Worm (Caenorhabditis elegans) whole organism, late embryonic: ENCODE results near the gene tsfm-1.

Experiments used
- Y22D7AL.16 ChIP-seq: sonication (generic microtip); optimal IDR thresholded peaks from 2 replicates; lab custom pipeline; 2016; ENCODE audit warnings: missing genetic modification characterization, missing compliant biosample characterization
- ama-1 ChIP-seq: fragments of 150-350 bp; optimal IDR thresholded peaks from 2 replicates; lab custom pipeline; 2014
- ceh-6 ChIP-seq: fragments of 200-800 bp; sonication (Bioruptor generic); optimal IDR thresholded peaks from 2 replicates; lab custom pipeline; 2018; ENCODE audit warnings: mild to moderate bottlenecking, missing genetic modification characterization, missing compliant biosample characterization
- dmd-4 ChIP-seq: sonication (generic microtip); optimal IDR thresholded peaks from 2 replicates; lab custom pipeline; 2016; ENCODE audit warnings: borderline replicate concordance, missing genetic modification characterization, missing compliant biosample characterization
- ets-4 ChIP-seq: sonication (generic microtip); optimal IDR thresholded peaks from 2 replicates; lab custom pipeline; 2016; ENCODE audit warnings: missing genetic modification characterization, missing compliant biosample characterization
- nfya-1 ChIP-seq: sonication (generic microtip); optimal IDR thresholded peaks from 2 replicates; lab custom pipeline; 2017; ENCODE audit warnings: missing genetic modification characterization, mild to moderate bottlenecking, missing compliant biosample characterization, antibody characterized with exemption, moderate library complexity
- pha-4 ChIP-seq: fragments of 150-350 bp; optimal IDR thresholded peaks from 2 replicates; lab custom pipeline; 2018; ENCODE audit warnings: missing biosample characterization, missing genetic modification reagents, missing genetic modification characterization
- pqm-1 ChIP-seq: sonication (generic microtip); optimal IDR thresholded peaks from 2 replicates; lab custom pipeline; 2016; ENCODE audit warnings: missing genetic modification characterization, missing compliant biosample characterization
- ref-2 ChIP-seq: sonication (generic microtip); optimal IDR thresholded peaks from 2 replicates; lab custom pipeline; 2016; ENCODE audit warnings: missing genetic modification characterization, missing compliant biosample characterization
- tbx-2 ChIP-seq: sonication (generic microtip); optimal IDR thresholded peaks from 2 replicates; lab custom pipeline; 2016; ENCODE audit warnings: missing genetic modification characterization, missing compliant biosample characterization

- TF ChIP-seq pha-4 (tag; lab: Kevin White, UChicago) (no peak), dmd-4 (tag; lab: Kevin White, UChicago) (no peak), tbx-2 (no peak), ama-1 (lab: Kevin White, UChicago) (no peak), nfya-1 (tag; lab: Kevin White, UChicago) (no peak), ref-2 (tag; lab: Kevin White, UChicago) (no peak), ceh-6 (GFP tag; lab: Kevin White, UChicago) (no peak), ets-4 (tag; lab: Kevin White, UChicago) (no peak), Y22D7AL.16 (no peak), pqm-1 (no peak)
Measured at ce11 chrV:12300780-12301460, 29.6 kb upstream of the tsfm-1 start.
